Worm (Caenorhabditis elegans): ENCODE results near the gene fbxa-69.

- TF ChIP-seq ama-1 (optimal IDR thresholded peaks at IDR 0.05) (no peak), pes-1 (GFP tag; IDR thresholded peaks at IDR 0.05) (no peak)
These were observed 41.8 kb downstream of the fbxa-69 start for ce11 chrV:15773941-15774340.

All from whole organism, early embryonic.